Fruit fly (Drosophila melanogaster): ENCODE data around the gene wol.

wol gene

DNA sequence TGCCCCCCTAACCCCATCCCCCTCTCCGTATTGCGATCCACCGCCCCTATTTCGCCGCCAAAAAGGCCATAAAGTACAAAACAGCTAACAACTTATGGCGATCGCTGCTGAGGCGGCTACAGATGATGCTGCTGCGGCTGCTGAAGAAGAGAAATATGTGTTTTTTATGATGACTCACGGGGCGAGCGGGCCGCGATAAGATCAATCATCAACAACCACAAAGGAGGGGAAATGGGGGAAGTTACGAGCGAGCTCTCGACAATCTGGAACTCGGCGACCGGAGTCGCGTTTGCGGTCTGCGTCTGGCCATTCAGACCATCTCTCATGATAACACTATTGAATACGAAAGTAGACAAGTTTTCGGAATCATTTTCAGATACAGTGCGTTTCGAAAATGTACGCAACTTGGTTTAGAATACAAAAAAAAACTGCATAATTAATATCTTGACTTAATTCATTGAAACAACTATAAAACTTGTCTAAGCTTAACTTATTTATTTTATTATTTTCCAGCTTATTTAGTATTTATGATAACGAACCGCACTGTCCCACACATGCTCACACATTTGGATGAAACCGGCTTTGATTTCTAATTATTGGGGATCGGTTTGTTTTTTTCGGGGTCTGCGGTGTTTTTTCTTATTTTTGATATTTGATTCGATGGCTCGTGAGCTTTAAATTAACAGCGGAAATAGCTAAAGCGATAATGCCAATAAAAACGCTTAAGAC, 10.5 kb downstream of the wol start (continued):
- TF ChIP-seq ro (GFP tag; IDR thresholded peaks at IDR 0.05) (peak; percentile 86), Bdp1 (GFP tag; optimal IDR thresholded peaks at IDR 0.05) (peak; percentile 81), Tbp (GFP tag; optimal IDR thresholded peaks at IDR 0.05) (no peak), lmd (GFP tag; IDR thresholded peaks at IDR 0.05) (peak; percentile 97), kay (GFP tag; optimal IDR thresholded peaks at IDR 0.05) (peak; percentile 96), sima (GFP tag; optimal IDR thresholded peaks at IDR 0.05) (peak; percentile 79), CG18476 (GFP tag; optimal IDR thresholded peaks at IDR 0.05) (peak; percentile 94), Lhr (GFP tag; optimal IDR thresholded peaks at IDR 0.05) (peak; percentile 89), CG13775 (GFP tag; optimal IDR thresholded peaks at IDR 0.05) (peak; percentile 90), Optix (GFP tag; IDR thresholded peaks at IDR 0.05) (peak; percentile 87), E2f1 (GFP tag; IDR thresholded peaks at IDR 0.05) (peak; percentile 97), nerfin-2 (GFP tag; IDR thresholded peaks at IDR 0.05; ENCODE audit: partially characterized antibody) (no peak), trem (tag; optimal IDR thresholded peaks at IDR 0.05) (peak; percentile 94), CG11695 (GFP tag; IDR thresholded peaks at IDR 0.05) (peak; percentile 100), tna (GFP tag; IDR thresholded peaks at IDR 0.05; ENCODE audit: partially characterized antibody) (no peak), HLH54F (GFP tag; optimal IDR thresholded peaks at IDR 0.05) (peak; percentile 91), CG7745 (tag; optimal IDR thresholded peaks at IDR 0.05) (peak; percentile 90), CG12299 (tag; optimal IDR thresholded peaks at IDR 0.05) (peak; percentile 96), CG4328 (GFP tag; optimal IDR thresholded peaks at IDR 0.05) (peak; percentile 93), E2f2 (GFP tag; IDR thresholded peaks at IDR 0.05) (peak; percentile 83), chinmo (GFP tag; IDR thresholded peaks at IDR 0.05; ENCODE audit: partially characterized antibody) (0 out of 4 replicates have a peak, but pooled peaks have one; percentile 59), rib (GFP tag; IDR thresholded peaks at IDR 0.05) (peak; percentile 97), Hr51 (GFP tag; optimal IDR thresholded peaks at IDR 0.05) (peak; percentile 89 to 95), Dad (GFP tag; optimal IDR thresholded peaks at IDR 0.05) (peak; percentile 92), CG34224 (GFP tag; IDR thresholded peaks at IDR 0.05; ENCODE audit: partially characterized antibody) (no peak), zen (tag; optimal IDR thresholded peaks at IDR 0.05) (peak; percentile 86), bab2 (GFP tag; optimal IDR thresholded peaks at IDR 0.05) (peak; percentile 90), bbx (GFP tag; IDR thresholded peaks at IDR 0.05; ENCODE audit: partially characterized antibody) (no peak), HLH4C (GFP tag; IDR thresholded peaks at IDR 0.05; ENCODE audit: partially characterized antibody) (no peak), CG6683 (GFP tag; optimal IDR thresholded peaks at IDR 0.05) (peak; percentile 91), CG32772 (GFP tag; IDR thresholded peaks at IDR 0.05) (peak; percentile 97), CG10543 (GFP tag; optimal IDR thresholded peaks at IDR 0.05) (peak; percentile 97), cato (GFP tag; optimal IDR thresholded peaks at IDR 0.05; ENCODE audit: borderline replicate concordance) (peak; percentile 81), Hr78 (GFP tag; optimal IDR thresholded peaks at IDR 0.05) (peak in 1 of 2 experiments; percentile 95), CG6813 (GFP tag; optimal IDR thresholded peaks at IDR 0.05) (peak; percentile 94), pho (GFP tag; optimal IDR thresholded peaks at IDR 0.05) (peak; percentile 90), B-H1 (GFP tag; IDR thresholded peaks at IDR 0.05) (peak; percentile 95), ems (GFP tag; optimal IDR thresholded peaks at IDR 0.05) (peak; percentile 93), CG10274 (GFP tag; optimal IDR thresholded peaks at IDR 0.05) (peak; percentile 80), CG10321 (GFP tag; IDR thresholded peaks at IDR 0.05) (peak; percentile 73; the same call in 1 of the 2 replicates), CG9932 (GFP tag; IDR thresholded peaks at IDR 0.05) (peak; percentile 97), tio (GFP tag; optimal IDR thresholded peaks at IDR 0.05) (peak; percentile 91), croc (GFP tag; conservative IDR thresholded peaks at IDR 0.05) (peak; percentile 95), Hsf (GFP tag; optimal IDR thresholded peaks at IDR 0.05) (peak; percentile 96), CG13123 (GFP tag; optimal IDR thresholded peaks at IDR 0.05) (peak; percentile 91), CG8478 (optimal IDR thresholded peaks at IDR 0.05) (no peak), pfk (GFP tag; optimal IDR thresholded peaks at IDR 0.05) (peak; percentile 43), gfzf (GFP tag; optimal IDR thresholded peaks at IDR 0.05) (peak; percentile 5), CG10431 (GFP tag; optimal IDR thresholded peaks at IDR 0.05) (peak; percentile 91)
